Worm (Caenorhabditis elegans) whole organism, young adult: ENCODE results near the gene F19C7.8.

Experiments
- B0336.3 ChIP-seq: fragments of 200-800 bp; sonication (Bioruptor generic); IDR thresholded peaks from 2 replicates; pipeline ENCODE4 v1.3.6; 2022; ENCODE audit warnings: missing genetic modification characterization, missing compliant biosample characterization
- C17E4.6 ChIP-seq: fragments of 200-800 bp; sonication (Bioruptor generic); IDR thresholded peaks from 2 replicates; pipeline ENCODE4 v1.3.6; 2022; ENCODE audit warnings: missing genetic modification reagents, missing genetic modification characterization, missing compliant biosample characterization
- F33H1.4 ChIP-seq: fragments of 200-800 bp; sonication (Bioruptor generic); IDR thresholded peaks from 2 replicates; pipeline ENCODE4 v1.3.6; 2022; ENCODE audit warnings: missing genetic modification reagents, missing genetic modification characterization, missing compliant biosample characterization
- F37B4.10 ChIP-seq: fragments of 200-800 bp; sonication (Bioruptor generic); IDR thresholded peaks from 2 replicates; pipeline ENCODE4 v1.3.6; 2022; ENCODE audit warnings: missing genetic modification characterization, missing compliant biosample characterization
- K11D2.4 ChIP-seq: fragments of 200-800 bp; sonication (Bioruptor generic); IDR thresholded peaks from 2 replicates; pipeline ENCODE4 v1.3.6; 2022; ENCODE audit warnings: missing genetic modification reagents, missing genetic modification characterization, missing compliant biosample characterization
- Y53G8AR.9 ChIP-seq: fragments of 200-800 bp; sonication (Bioruptor generic); conservative IDR thresholded peaks from 2 replicates; pipeline ENCODE4 v1.3.6; 2022; ENCODE audit warnings: missing genetic modification reagents, missing genetic modification characterization, missing compliant biosample characterization
- ama-1 ChIP-seq, 3 experiments: fragments of 150-350 bp in 1 of 3; sonication (generic microtip) in 2 of 3; optimal IDR thresholded peaks; 2 replicates each; lab custom pipeline; 2014 to 2018; ENCODE audit warnings: missing biosample characterization in 2 of 3, missing genetic modification characterization in 2 of 3, missing genetic modification reagents in 2 of 3
- atf-7 ChIP-seq: sonication (generic microtip); optimal IDR thresholded peaks from 2 replicates; lab custom pipeline; 2017; ENCODE audit warnings: mild to moderate bottlenecking, missing genetic modification characterization, missing compliant biosample characterization
- ceh-100 ChIP-seq: fragments of 200-800 bp; sonication (Bioruptor generic); IDR thresholded peaks from 2 replicates; pipeline ENCODE4 v1.3.6; 2022; ENCODE audit warnings: missing genetic modification reagents, missing genetic modification characterization, missing compliant biosample characterization
- ceh-27 ChIP-seq: fragments of 200-800 bp; sonication (Bioruptor generic); optimal IDR thresholded peaks from 2 replicates; lab custom pipeline; 2018; ENCODE audit warnings: mild to moderate bottlenecking, missing genetic modification characterization, moderate library complexity, missing compliant biosample characterization
- ceh-79 ChIP-seq: sonication (generic microtip); optimal IDR thresholded peaks from 2 replicates; lab custom pipeline; 2017; ENCODE audit warnings: mild to moderate bottlenecking, missing genetic modification characterization, missing compliant biosample characterization
- ceh-91 ChIP-seq: fragments of 200-800 bp; sonication (Bioruptor generic); IDR thresholded peaks from 2 replicates; pipeline ENCODE4 v1.3.6; 2022; ENCODE audit warnings: missing genetic modification reagents, missing genetic modification characterization, missing compliant biosample characterization
- dox-1 ChIP-seq: fragments of 200-800 bp; sonication (Bioruptor generic); IDR thresholded peaks from 2 replicates; pipeline ENCODE4 v1.3.6; 2022; ENCODE audit warnings: missing genetic modification reagents, missing genetic modification characterization, missing compliant biosample characterization
- egrh-3 ChIP-seq: fragments of 200-800 bp; sonication (Bioruptor generic); IDR thresholded peaks from 2 replicates; pipeline ENCODE4 v1.3.6; 2022; ENCODE audit warnings: missing genetic modification reagents, missing genetic modification characterization, missing compliant biosample characterization
- fkh-3 ChIP-seq: sonication (generic microtip); optimal IDR thresholded peaks from 2 replicates; lab custom pipeline; 2016; ENCODE audit warnings: mild to moderate bottlenecking, missing genetic modification characterization, missing compliant biosample characterization
- him-1 ChIP-seq: sonication (generic microtip); optimal IDR thresholded peaks from 2 replicates; lab custom pipeline; 2016; ENCODE audit warnings: missing genotype, missing genetic modification reagents, missing genetic modification characterization, missing compliant biosample characterization
- hmg-1.2 ChIP-seq: fragments of 200-800 bp; sonication (Bioruptor generic); IDR thresholded peaks from 2 replicates; pipeline ENCODE4 v1.3.6; 2022; ENCODE audit warnings: missing genetic modification reagents, missing genetic modification characterization, missing compliant biosample characterization
- hmg-20 ChIP-seq: fragments of 200-800 bp; sonication (Bioruptor generic); IDR thresholded peaks from 2 replicates; pipeline ENCODE4 v1.3.6; 2022; ENCODE audit warnings: missing genetic modification reagents, missing genetic modification characterization, missing compliant biosample characterization
- hsf-1 ChIP-seq: fragments of 200-800 bp; sonication (Bioruptor generic); IDR thresholded peaks from 2 replicates; pipeline ENCODE4 v1.3.6; 2022; ENCODE audit warnings: missing genetic modification reagents, missing genetic modification characterization, missing compliant biosample characterization
- let-526 ChIP-seq: fragments of 200-800 bp; sonication (Bioruptor generic); IDR thresholded peaks from 2 replicates; pipeline ENCODE4 v1.3.6; 2022; ENCODE audit warnings: missing genetic modification reagents, missing genetic modification characterization, missing compliant biosample characterization
- lir-1 ChIP-seq: fragments of 200-800 bp; sonication (Bioruptor generic); conservative IDR thresholded peaks from 2 replicates; pipeline ENCODE4 v1.3.6; 2022; ENCODE audit warnings: missing genetic modification reagents, missing genetic modification characterization, missing compliant biosample characterization
- lsl-1 ChIP-seq: fragments of 200-800 bp; sonication (Bioruptor generic); optimal IDR thresholded peaks from 2 replicates; lab custom pipeline; 2018; ENCODE audit warnings: mild to moderate bottlenecking, missing genetic modification characterization, moderate library complexity, missing compliant biosample characterization
- madf-6 ChIP-seq: fragments of 200-800 bp; sonication (Bioruptor generic); IDR thresholded peaks from 2 replicates; pipeline ENCODE4 v1.3.6; 2022; ENCODE audit warnings: missing genetic modification reagents, missing genetic modification characterization, missing compliant biosample characterization
- nfya-1 ChIP-seq: sonication (generic microtip); optimal IDR thresholded peaks from 2 replicates; lab custom pipeline; 2017; ENCODE audit warnings: antibody characterized with exemption, missing compliant biosample characterization, missing genetic modification characterization, borderline replicate concordance; ENCODE audit not compliant: insufficient read depth
- nfyb-1 ChIP-seq: fragments of 200-800 bp; sonication (Bioruptor generic); IDR thresholded peaks from 2 replicates; pipeline ENCODE4 v1.3.6; 2022; ENCODE audit warnings: missing genetic modification reagents, missing genetic modification characterization, missing compliant biosample characterization
- nhr-27 ChIP-seq: fragments of 200-800 bp; sonication (Bioruptor generic); optimal IDR thresholded peaks from 2 replicates; lab custom pipeline; 2018; ENCODE audit warnings: mild to moderate bottlenecking, missing genetic modification characterization, moderate library complexity, missing compliant biosample characterization
- nhr-90 ChIP-seq: sonication (generic microtip); optimal IDR thresholded peaks from 2 replicates; lab custom pipeline; 2016; ENCODE audit warnings: missing genotype, mild to moderate bottlenecking, missing genetic modification characterization, missing compliant biosample characterization
- snpc-3.4 ChIP-seq: sonication (generic microtip); optimal IDR thresholded peaks from 2 replicates; lab custom pipeline; 2017; ENCODE audit warnings: missing genetic modification characterization, mild to moderate bottlenecking, missing compliant biosample characterization, antibody characterized with exemption, moderate library complexity, missing genotype, missing genetic modification reagents
- snpc-4 ChIP-seq, 5 experiments: fragments of 150-350 bp in 1 of 5; sonication (generic microtip) in 4 of 5; optimal IDR thresholded peaks; 2 replicates each; lab custom pipeline; 2014 to 2018; ENCODE audit warnings: missing genetic modification characterization in 5 of 5, missing biosample characterization in 3 of 5, antibody characterized with exemption in 2 of 5, mild to moderate bottlenecking in 2 of 5, missing compliant biosample characterization in 2 of 5, missing genotype in 2 of 5, moderate library complexity in 2 of 5, missing genetic modification reagents in 1 of 5
- unc-62 ChIP-seq: fragments of 150-350 bp; optimal IDR thresholded peaks from 2 replicates; lab custom pipeline; 2014; ENCODE audit warnings: missing biosample characterization, missing genetic modification reagents, missing genetic modification characterization
- zfh-2 ChIP-seq: fragments of 200-800 bp; sonication (Bioruptor generic); conservative IDR thresholded peaks from 2 replicates; pipeline ENCODE4 v1.3.6; 2022; ENCODE audit warnings: missing genetic modification reagents, missing genetic modification characterization, missing compliant biosample characterization
- ztf-22 ChIP-seq: fragments of 200-800 bp; sonication (Bioruptor generic); optimal IDR thresholded peaks from 2 replicates; lab custom pipeline; 2018; ENCODE audit warnings: mild to moderate bottlenecking, missing genetic modification characterization, moderate library complexity, missing compliant biosample characterization
- ztf-25 ChIP-seq: fragments of 200-800 bp; sonication (Bioruptor generic); IDR thresholded peaks from 2 replicates; pipeline ENCODE4 v1.3.6; 2022; ENCODE audit warnings: missing genetic modification reagents, missing genetic modification characterization, missing compliant biosample characterization

Gene F19C7.8

DNA sequence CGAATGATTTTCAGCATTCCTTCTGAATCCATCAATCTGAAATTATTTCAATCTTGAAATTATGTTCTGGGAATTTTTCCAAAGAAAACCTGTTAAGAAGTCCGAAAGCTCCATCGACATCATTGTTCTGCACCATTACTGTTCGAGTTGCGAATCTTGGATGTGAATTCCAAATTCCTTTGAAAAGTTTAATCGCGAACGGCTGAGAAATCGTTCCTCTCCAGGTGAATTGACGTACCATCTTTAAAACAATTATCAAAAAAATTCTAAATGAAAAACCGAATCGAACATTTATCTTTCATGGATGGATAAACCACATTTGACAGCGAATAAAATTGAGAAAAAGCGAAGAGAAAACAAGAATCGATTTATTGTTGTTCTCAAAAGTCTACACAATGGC lies 21.4 kb upstream of the F19C7.8 start, which contains the start of gene mrps-21:
Gene mrps-21, minus strand, starts transcription at position 241 of the 400 bp plus-strand sequence.
- TF ChIP-seq Y53G8AR.9 (GFP tag; lab: Robert Waterston, UW) (0 out of 2 replicates have a peak, but pooled peaks have one; percentile 35), atf-7 (tag; lab: Kevin White, UChicago) (no peak), ceh-27 (no peak), madf-6 (GFP tag; lab: Robert Waterston, UW) (peak; percentile 41; the same call in 1 of the 2 replicates), snpc-4 (GFP tag; optimal IDR thresholded peaks at IDR 0.05; lab: Kevin White, UChicago) (peak; percentile 1), snpc-4 (tag; optimal IDR thresholded peaks at IDR 0.05; lab: Kevin White, UChicago) (no peak), ceh-79 (tag; lab: Kevin White, UChicago) (no peak), let-526 (GFP tag; lab: Robert Waterston, UW) (no peak), ceh-100 (GFP tag; lab: Robert Waterston, UW) (peak; percentile 60), nhr-90 (tag; lab: Kevin White, UChicago) (no peak), hmg-20 (GFP tag; lab: Robert Waterston, UW) (no peak), nfyb-1 (GFP tag; lab: Robert Waterston, UW) (0 out of 2 replicates have a peak, but pooled peaks have one; percentile 31), unc-62 (GFP tag; lab: Kevin White, UChicago) (no peak), ama-1 (optimal IDR thresholded peaks at IDR 0.05; lab: Kevin White, UChicago) (peak; percentile 16), ama-1 (GFP tag; optimal IDR thresholded peaks at IDR 0.05; lab: Kevin White, UChicago) (no peak), him-1 (tag; lab: Kevin White, UChicago) (no peak), lir-1 (GFP tag; lab: Robert Waterston, UW) (no peak), hmg-1.2 (GFP tag; lab: Robert Waterston, UW) (no peak), snpc-3.4 (tag; lab: Kevin White, UChicago) (peak; percentile 16), nfya-1 (tag; lab: Kevin White, UChicago) (no peak), nhr-27 (tag; lab: Kevin White, UChicago) (no peak)

DNA sequence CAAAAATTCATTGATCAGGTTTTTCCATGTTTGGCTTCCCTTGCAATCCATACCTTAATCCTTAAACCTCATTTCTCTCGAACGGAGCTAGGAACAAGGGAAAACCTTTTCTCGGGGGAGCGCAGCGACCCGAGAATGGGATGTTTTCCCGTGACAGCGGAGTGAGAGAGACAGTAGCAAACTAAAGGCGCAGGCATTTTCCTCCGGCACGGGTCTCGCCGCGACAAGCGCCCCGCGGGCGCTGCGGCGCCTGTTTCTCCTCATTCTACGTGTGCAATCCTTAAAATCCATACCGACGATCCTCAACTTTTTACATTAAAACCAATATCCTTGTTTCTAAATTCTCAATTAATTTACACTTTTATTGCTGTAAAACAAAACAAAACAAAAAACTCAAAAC lies 20.8 kb upstream of the F19C7.8 start:
- TF ChIP-seq C17E4.6 (GFP tag; lab: Robert Waterston, UW) (peak; percentile 53; the same call in 1 of the 2 replicates), hsf-1 (GFP tag; lab: Robert Waterston, UW) (peak; percentile 37; the same call in 1 of the 2 replicates), ceh-100 (GFP tag; lab: Robert Waterston, UW) (0 out of 2 replicates have a peak, but pooled peaks have one; percentile 10), egrh-3 (GFP tag; lab: Robert Waterston, UW) (peak; percentile 51; the same call in 1 of the 2 replicates), lsl-1 (GFP tag; lab: Kevin White, UChicago) (peak; percentile 23), zfh-2 (GFP tag; lab: Robert Waterston, UW) (peak; percentile 50), F37B4.10 (0 out of 2 replicates have a peak, but pooled peaks have one; percentile 84), ztf-25 (GFP tag; lab: Robert Waterston, UW) (0 out of 2 replicates have a peak, but pooled peaks have one; percentile 52), F33H1.4 (GFP tag; lab: Robert Waterston, UW) (peak; percentile 70), madf-6 (GFP tag; lab: Robert Waterston, UW) (peak; percentile 24; the same call in 1 of the 2 replicates), ceh-91 (peak; percentile 9; the same call in 1 of the 2 replicates)

DNA sequence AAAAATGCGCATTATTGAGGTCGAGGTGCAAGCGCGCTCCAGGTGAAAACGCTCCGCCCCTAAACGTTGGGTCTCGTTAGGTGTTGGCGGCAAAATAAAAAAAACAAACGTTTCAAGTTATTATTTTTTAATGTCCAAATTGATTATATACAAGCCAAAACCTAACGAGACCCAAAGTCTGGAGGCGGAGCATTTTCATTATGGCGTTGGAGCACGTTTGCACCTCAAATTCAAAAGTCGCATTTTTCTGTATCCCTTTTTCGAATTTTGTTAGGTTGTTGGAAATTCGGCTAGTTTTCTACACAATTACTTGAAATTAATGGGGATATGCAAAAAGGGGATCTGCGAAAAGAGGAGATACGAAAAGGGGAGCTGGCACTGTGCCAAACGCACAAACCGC lies 20.0 kb upstream of the F19C7.8 start, which contains the start of gene col-111:
Gene col-111, minus strand, starts transcription at position 101 of the 400 bp plus-strand sequence.
- TF ChIP-seq lsl-1 (GFP tag; lab: Kevin White, UChicago) (no peak), B0336.3 (GFP tag; lab: Robert Waterston, UW) (no peak), let-526 (GFP tag; lab: Robert Waterston, UW) (no peak), him-1 (tag; lab: Kevin White, UChicago) (no peak)

DNA sequence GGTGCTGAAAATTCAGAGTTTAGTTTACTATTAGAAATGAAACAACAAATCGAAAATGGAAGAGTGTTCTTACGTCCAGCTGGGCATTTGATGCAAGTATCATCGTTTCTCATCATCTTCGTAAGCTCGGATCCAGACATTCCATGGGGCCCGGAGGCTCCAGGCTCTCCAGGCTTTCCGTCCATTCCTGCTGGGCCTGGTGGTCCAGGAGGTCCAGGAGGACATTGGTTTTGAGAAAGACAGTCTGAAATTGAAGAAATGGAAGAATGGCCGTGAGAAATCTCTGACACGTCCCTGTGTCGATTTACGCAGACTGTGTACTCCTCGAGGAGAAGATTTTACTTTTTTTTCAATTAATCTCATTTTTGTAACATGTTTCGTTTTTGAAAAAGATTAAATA lies 18.5 kb upstream of the F19C7.8 start:
- TF ChIP-seq zfh-2 (GFP tag; lab: Robert Waterston, UW) = peak; percentile 5; the same call in 1 of the 2 replicates
- no peak for TF ChIP-seq fkh-3 (tag; lab: Kevin White, UChicago)
- no peak for TF ChIP-seq ztf-22 (GFP tag; lab: Kevin White, UChicago)
- TF ChIP-seq dox-1 = no peak
- TF ChIP-seq K11D2.4 (GFP tag; lab: Robert Waterston, UW) = no peak
